Fruit fly (Drosophila melanogaster) whole organism, embryonic: Measurements from ENCODE around the gene Cyp18a1.
A peak's percentile ranks its signal among the peaks of the same experiment; 100 is the strongest.

ENCODE experiments used
- ATbp ChIP-seq: fragments of 200-800 bp; sonication (Bioruptor generic); optimal IDR thresholded peaks from 2 replicates; lab custom pipeline; 2017; ENCODE audit warnings: missing biosample characterization, mild to moderate bottlenecking, missing genetic modification characterization, missing genetic modification reagents
- Awh ChIP-seq: fragments of 200-800 bp; sonication (Bioruptor generic); IDR thresholded peaks from 2 replicates; pipeline ENCODE4, ENCODE4 v1.3.6; 2022; ENCODE audit warnings: missing biosample characterization, missing genetic modification characterization
- CG10267 ChIP-seq: fragments of 200-800 bp; sonication (Bioruptor generic); optimal IDR thresholded peaks from 2 replicates; lab custom pipeline; 2018; ENCODE audit warnings: missing biosample characterization, mild to moderate bottlenecking, missing genetic modification characterization, moderate library complexity
- CG10366 ChIP-seq: fragments of 200-800 bp; sonication (Bioruptor generic); IDR thresholded peaks from 2 replicates; pipeline ENCODE4 v1.3.6; 2022; ENCODE audit warnings: missing biosample characterization, missing genetic modification characterization
- CG10979 ChIP-seq: fragments of 200-800 bp; sonication (Bioruptor generic); optimal IDR thresholded peaks from 2 replicates; lab custom pipeline; 2018; ENCODE audit warnings: missing biosample characterization, mild to moderate bottlenecking, missing genetic modification characterization, moderate library complexity
- CG11504 ChIP-seq: fragments of 200-800 bp; sonication (Bioruptor generic); optimal IDR thresholded peaks from 3 replicates; lab custom pipeline; 2019; ENCODE audit warnings: missing biosample characterization, mild to moderate bottlenecking, missing genetic modification characterization, moderate library complexity
- CG13296 ChIP-seq: fragments of 200-800 bp; sonication (Bioruptor generic); optimal IDR thresholded peaks from 3 replicates; lab custom pipeline; 2018; ENCODE audit warnings: missing biosample characterization, mild to moderate bottlenecking, missing genetic modification characterization
- CG13424 ChIP-seq: fragments of 200-800 bp; sonication (Bioruptor generic); optimal IDR thresholded peaks from 2 replicates; lab custom pipeline; 2019; ENCODE audit warnings: missing biosample characterization, mild to moderate bottlenecking, missing genetic modification characterization, moderate library complexity
- CG13894 ChIP-seq: fragments of 200-800 bp; sonication (Bioruptor generic); optimal IDR thresholded peaks from 3 replicates; lab custom pipeline; 2018; ENCODE audit warnings: missing biosample characterization, mild to moderate bottlenecking, missing genetic modification characterization, moderate library complexity
- CG15269 ChIP-seq: fragments of 200-800 bp; sonication (Bioruptor generic); optimal IDR thresholded peaks from 2 replicates; lab custom pipeline; 2018; ENCODE audit warnings: missing biosample characterization, mild to moderate bottlenecking, missing genetic modification characterization, moderate library complexity
- CG17361 ChIP-seq: fragments of 200-800 bp; sonication (Bioruptor generic); IDR thresholded peaks from 3 replicates; pipeline ENCODE4 v1.3.6; 2022; ENCODE audit warnings: missing biosample characterization, missing genetic modification characterization
- CG2116 ChIP-seq: fragments of 200-800 bp; sonication (Bioruptor generic); optimal IDR thresholded peaks from 3 replicates; lab custom pipeline; 2018; ENCODE audit warnings: missing biosample characterization, mild to moderate bottlenecking, missing genetic modification characterization
- CG2678 ChIP-seq: fragments of 200-800 bp; sonication (Bioruptor generic); optimal IDR thresholded peaks from 3 replicates; lab custom pipeline; 2019; ENCODE audit warnings: missing biosample characterization, mild to moderate bottlenecking, missing genetic modification characterization, moderate library complexity
- CG30403 ChIP-seq: fragments of 200-800 bp; sonication (Bioruptor generic); optimal IDR thresholded peaks from 3 replicates; lab custom pipeline; 2016; ENCODE audit warnings: missing biosample characterization, missing genetic modification characterization
- CG31441 ChIP-seq: fragments of 200-800 bp; sonication (Bioruptor generic); IDR thresholded peaks from 2 replicates; pipeline ENCODE4 v1.3.6; 2022; ENCODE audit warnings: missing biosample characterization, missing genetic modification characterization
- CG3281 ChIP-seq: fragments of 200-800 bp; sonication (Bioruptor generic); optimal IDR thresholded peaks from 3 replicates; lab custom pipeline; 2017; ENCODE audit warnings: missing biosample characterization, mild to moderate bottlenecking, missing genetic modification characterization
- CG4820 ChIP-seq: fragments of 200-800 bp; sonication (Bioruptor generic); optimal IDR thresholded peaks from 3 replicates; lab custom pipeline; 2016; ENCODE audit warnings: missing biosample characterization, missing genetic modification characterization
- CG7556 ChIP-seq: fragments of 200-800 bp; sonication (Bioruptor generic); optimal IDR thresholded peaks from 2 replicates; lab custom pipeline; 2017; ENCODE audit warnings: missing biosample characterization, mild to moderate bottlenecking, missing genetic modification characterization
- CG8359 ChIP-seq: fragments of 200-800 bp; sonication (Bioruptor generic); optimal IDR thresholded peaks from 2 replicates; lab custom pipeline; 2017; ENCODE audit warnings: missing biosample characterization, mild to moderate bottlenecking, missing genetic modification characterization, borderline replicate concordance
- CG9797 ChIP-seq: fragments of 200-800 bp; sonication (Bioruptor generic); optimal IDR thresholded peaks from 3 replicates; lab custom pipeline; 2018; ENCODE audit warnings: missing biosample characterization, mild to moderate bottlenecking, missing genetic modification characterization
- Dip3 ChIP-seq: fragments of 200-800 bp; sonication (Bioruptor generic); optimal IDR thresholded peaks from 3 replicates; lab custom pipeline; 2016; ENCODE audit warnings: missing biosample characterization, missing genetic modification characterization
- E2f2 ChIP-seq: fragments of 200-800 bp; sonication (Bioruptor generic); IDR thresholded peaks from 2 replicates; pipeline ENCODE4 v1.3.6; 2022; ENCODE audit warnings: missing biosample characterization, missing genetic modification characterization
- Ets65A ChIP-seq: fragments of 200-800 bp; sonication (Bioruptor generic); peaks from one replicate; lab custom pipeline; 2016; ENCODE audit warnings: missing biosample characterization, missing genetic modification characterization
- MESR4 ChIP-seq: fragments of 200-800 bp; sonication (Bioruptor generic); optimal IDR thresholded peaks from 2 replicates; lab custom pipeline; 2018; ENCODE audit warnings: missing biosample characterization, mild to moderate bottlenecking, missing genetic modification characterization, moderate library complexity
- Neu2 ChIP-seq: fragments of 200-800 bp; sonication (Bioruptor generic); optimal IDR thresholded peaks from 3 replicates; lab custom pipeline; 2016; ENCODE audit warnings: missing biosample characterization, missing genetic modification characterization, borderline replicate concordance
- Oli ChIP-seq: fragments of 200-800 bp; sonication (Bioruptor generic); optimal IDR thresholded peaks from 2 replicates; lab custom pipeline; 2018; ENCODE audit warnings: missing biosample characterization, mild to moderate bottlenecking, missing genetic modification characterization, moderate library complexity
- Trl ChIP-seq, 3 experiments: fragments of >200 bp in 2 of 3; fragments of 200-800 bp in 1 of 3; sonication (Bioruptor generic) in 1 of 3; optimal IDR thresholded peaks; 2 replicates in 1 of 3; 3 replicates in 2 of 3; lab custom pipeline; 2016 to 2017; ENCODE audit warnings: missing biosample characterization in 1 of 3, missing genetic modification characterization in 1 of 3
- YL-1 ChIP-seq: fragments of 200-800 bp; sonication (Bioruptor generic); optimal IDR thresholded peaks from 3 replicates; lab custom pipeline; 2017; ENCODE audit warnings: missing biosample characterization, mild to moderate bottlenecking, missing genetic modification characterization
- bsh ChIP-seq, 2 experiments: fragments of 200-800 bp; sonication (Bioruptor generic); optimal IDR thresholded peaks; 2 replicates each; lab custom pipeline; 2017 to 2018; ENCODE audit warnings: mild to moderate bottlenecking in 2 of 2, missing biosample characterization in 2 of 2, missing genetic modification characterization in 2 of 2, moderate library complexity in 1 of 2
- caup ChIP-seq: fragments of 200-800 bp; sonication (Bioruptor generic); optimal IDR thresholded peaks from 3 replicates; lab custom pipeline; 2017; ENCODE audit warnings: missing biosample characterization, mild to moderate bottlenecking, missing genetic modification characterization, moderate library complexity; ENCODE audit not compliant: severe bottlenecking
- chinmo ChIP-seq: fragments of 200-800 bp; sonication (Bioruptor generic); IDR thresholded peaks from 4 replicates; pipeline ENCODE4 v1.3.6; 2022; ENCODE audit warnings: missing biosample characterization, missing genetic modification characterization; ENCODE audit not compliant: partially characterized antibody
- chn ChIP-seq: fragments of 200-800 bp; sonication (Bioruptor generic); optimal IDR thresholded peaks from 2 replicates; lab custom pipeline; 2016; ENCODE audit warnings: missing biosample characterization, missing genetic modification characterization
- ci ChIP-seq: fragments of 200-800 bp; sonication (Bioruptor generic); IDR thresholded peaks from 3 replicates; pipeline ENCODE4 v1.3.6; 2022; ENCODE audit warnings: missing biosample characterization, missing genetic modification characterization
- pan ChIP-seq, 4 experiments: fragments of >200 bp in 3 of 4; fragments of 200-800 bp in 1 of 4; sonication (Bioruptor generic) in 1 of 4; optimal IDR thresholded peaks in 3 of 4; IDR thresholded peaks in 1 of 4; 2 replicates each; pipeline versions ENCODE4 v1.3.6 to Lab custom; 2017 to 2022; ENCODE audit warnings: missing biosample characterization in 2 of 4, missing genetic modification characterization in 2 of 4, mixed read lengths in 1 of 4
- phol ChIP-seq: fragments of 200-800 bp; sonication (Bioruptor generic); optimal IDR thresholded peaks from 3 replicates; lab custom pipeline; 2018; ENCODE audit warnings: missing biosample characterization, mild to moderate bottlenecking, missing genetic modification characterization, moderate library complexity
- pzg ChIP-seq: fragments of 200-800 bp; sonication (Bioruptor generic); optimal IDR thresholded peaks from 3 replicates; lab custom pipeline; 2018; ENCODE audit warnings: missing biosample characterization, mild to moderate bottlenecking, missing genetic modification characterization, moderate library complexity
- row ChIP-seq: fragments of 200-800 bp; sonication (Bioruptor generic); IDR thresholded peaks from 3 replicates; pipeline ENCODE4 v1.3.6; 2022; ENCODE audit warnings: missing biosample characterization, missing genetic modification characterization
- sob ChIP-seq: fragments of 200-800 bp; sonication (Bioruptor generic); IDR thresholded peaks from 2 replicates; pipeline ENCODE4 v1.3.6; 2022; ENCODE audit warnings: missing biosample characterization, missing genetic modification characterization
- trem ChIP-seq: fragments of 200-800 bp; optimal IDR thresholded peaks from 3 replicates; lab custom pipeline; 2019; ENCODE audit warnings: missing biosample characterization, mild to moderate bottlenecking, missing genetic modification characterization, moderate library complexity

Gene Cyp18a1

dm6 chrX:18657502-18657947, 35.3 kb downstream of the Cyp18a1 start, which contains the start of gene fu (continued):
- TF ChIP-seq CG31441 (GFP tag; lab: Robert Waterston, UW) (peak; percentile 54), CG10267 (peak; percentile 47), Ets65A (GFP tag; lab: Kevin White, UChicago) (no peak), pzg (peak; percentile 36), CG9797 (GFP tag; lab: Kevin White, UChicago) (peak; percentile 60), ci (GFP tag; lab: Robert Waterston, UW) (peak; percentile 39; the same call in 1 of the 3 replicates), Dip3 (GFP tag; lab: Kevin White, UChicago) (no peak), CG3281 (GFP tag; lab: Kevin White, UChicago) (peak; percentile 34), Neu2 (GFP tag; lab: Kevin White, UChicago) (peak; percentile 99), CG13296 (GFP tag; lab: Kevin White, UChicago) (peak; percentile 10), Oli (tag; lab: Kevin White, UChicago) (peak; percentile 4), bsh (GFP tag; optimal IDR thresholded peaks at IDR 0.05; lab: Kevin White, UChicago) (peak in 1 of 2 experiments; percentile 14), CG30403 (peak; percentile 6), sob (GFP tag; lab: Robert Waterston, UW) (no peak), Trl (optimal IDR thresholded peaks at IDR 0.05; lab: Kevin White, UChicago) (no peak), Trl (GFP tag; optimal IDR thresholded peaks at IDR 0.05; lab: Kevin White, UChicago) (no peak), trem (tag; lab: Kevin White, UChicago) (peak; percentile 25), caup (peak; percentile 37), CG15269 (peak; percentile 28), YL-1 (peak; percentile 2), CG2678 (tag; lab: Kevin White, UChicago) (peak; percentile 61), MESR4 (peak; percentile 89), chn (GFP tag; lab: Kevin White, UChicago) (no peak), chinmo (0 out of 4 replicates have a peak, but pooled peaks have one; percentile 51), CG8359 (GFP tag; lab: Kevin White, UChicago) (no peak), pan (optimal IDR thresholded peaks at IDR 0.05; lab: Kevin White, UChicago) (no peak), pan (GFP tag; optimal IDR thresholded peaks at IDR 0.05 in 1 of 2, IDR thresholded peaks at IDR 0.05 in 1 of 2) (no peak), CG10979 (tag; lab: Kevin White, UChicago) (peak; percentile 1), CG13424 (tag; lab: Kevin White, UChicago) (peak; percentile 47), CG2116 (GFP tag; lab: Kevin White, UChicago) (peak; percentile 39), row (GFP tag; lab: Robert Waterston, UW) (peak; percentile 80), phol (tag; lab: Kevin White, UChicago) (peak; percentile 20), CG4820 (GFP tag; lab: Kevin White, UChicago) (peak; percentile 5), CG10366 (GFP tag; lab: Robert Waterston, UW) (peak; percentile 92), ATbp (GFP tag; lab: Kevin White, UChicago) (no peak), E2f2 (GFP tag; lab: Robert Waterston, UW) (no peak), CG13894 (no peak), CG11504 (tag; lab: Kevin White, UChicago) (peak; percentile 50), CG7556 (GFP tag; lab: Kevin White, UChicago) (peak; percentile 27), CG17361 (GFP tag; lab: Robert Waterston, UW) (peak; percentile 65; the same call in 2 of the 3 replicates), Awh (GFP tag; lab: Robert Waterston, UW) (no peak)
